Worm (Caenorhabditis elegans): ENCODE measurements around the gene ccep-97.

The ccep-97 gene

ce11 chrV:4775140-4775539 is 43.3 kb downstream of the ccep-97 start:
- TF ChIP-seq Y79H2A.3 (GFP tag; conservative IDR thresholded peaks at IDR 0.05) (no peak), K11D2.4 (GFP tag; IDR thresholded peaks at IDR 0.05) (no peak), F49E8.2 (tag; optimal IDR thresholded peaks at IDR 0.05; ENCODE audit: insufficient read depth) (no peak), Y67H2A.10 (GFP tag; conservative IDR thresholded peaks at IDR 0.05) (no peak), repo-1 (tag; optimal IDR thresholded peaks at IDR 0.05) (no peak), ZK185.1 (tag; optimal IDR thresholded peaks at IDR 0.05; ENCODE audit: poor library complexity, severe bottlenecking) (no peak), efl-1 (GFP tag; optimal IDR thresholded peaks at IDR 0.05) (no peak), cebp-1 (GFP tag; IDR thresholded peaks at IDR 0.05) (no peak), cebp-1 (tag; optimal IDR thresholded peaks at IDR 0.05) (no peak), ceh-91 (GFP tag; IDR thresholded peaks at IDR 0.05) (no peak), zim-3 (tag; optimal IDR thresholded peaks at IDR 0.05) (no peak), zfh-2 (GFP tag; conservative IDR thresholded peaks at IDR 0.05) (no peak), ztf-6 (GFP tag; IDR thresholded peaks at IDR 0.05) (no peak), lin-26 (GFP tag; IDR thresholded peaks at IDR 0.05) (no peak), snpc-1.3 (tag; optimal IDR thresholded peaks at IDR 0.05; ENCODE audit: insufficient read depth) (no peak), Y56A3A.18 (GFP tag; IDR thresholded peaks at IDR 0.05) (no peak), tbx-9 (tag; optimal IDR thresholded peaks at IDR 0.05; ENCODE audit: borderline replicate concordance) (no peak), mes-4 (tag; optimal IDR thresholded peaks at IDR 0.05) (no peak)

- TF ChIP-seq madf-6 (GFP tag; IDR thresholded peaks at IDR 0.05) (no peak), dox-1 (GFP tag; IDR thresholded peaks at IDR 0.05) (0 out of 2 replicates have a peak, but pooled peaks have one; percentile 7), ZK185.1 (tag; optimal IDR thresholded peaks at IDR 0.05; ENCODE audit: poor library complexity, severe bottlenecking) (no peak), him-1 (tag; optimal IDR thresholded peaks at IDR 0.05) (no peak), snpc-1.3 (tag; optimal IDR thresholded peaks at IDR 0.05; ENCODE audit: insufficient read depth) (no peak), rcor-1 (GFP tag; IDR thresholded peaks at IDR 0.05) (no peak), lin-26 (GFP tag; IDR thresholded peaks at IDR 0.05) (no peak), nhr-179 (tag; optimal IDR thresholded peaks at IDR 0.05) (no peak), madf-3 (GFP tag; IDR thresholded peaks at IDR 0.05) (no peak), ztf-6 (GFP tag; IDR thresholded peaks at IDR 0.05) (no peak), hlh-12 (tag; optimal IDR thresholded peaks at IDR 0.05) (no peak), B0019.2 (GFP tag; conservative IDR thresholded peaks at IDR 0.05) (no peak), F57A8.1 (GFP tag; optimal IDR thresholded peaks at IDR 0.05) (no peak), nhr-80 (tag; optimal IDR thresholded peaks at IDR 0.05) (peak; percentile 77), F57C9.4 (tag; optimal IDR thresholded peaks at IDR 0.05) (no peak), bed-1 (GFP tag; IDR thresholded peaks at IDR 0.05) (no peak), lag-1 (GFP tag; IDR thresholded peaks at IDR 0.05) (0 out of 2 replicates have a peak, but pooled peaks have one; percentile 17), nfyb-1 (GFP tag; IDR thresholded peaks at IDR 0.05) (no peak), let-607 (tag; optimal IDR thresholded peaks at IDR 0.05) (no peak), mel-28 (tag; optimal IDR thresholded peaks at IDR 0.05; ENCODE audit: borderline replicate concordance) (no peak), attf-3 (GFP tag; conservative IDR thresholded peaks at IDR 0.05) (no peak)
These were observed 48.0 kb downstream of the ccep-97 start, which contains the start of gene elt-7 for ce11 chrV:4770408-4770947. elt-7 (plus strand) TSS chrV:4770670.

ce11 chrV:4769633-4770032 is 48.8 kb downstream of the ccep-97 start, which contains the start of gene C18G1.9:
C18G1.9 (minus strand) TSS chrV:4769733.
- no peak for TF ChIP-seq attf-3 (GFP tag; conservative IDR thresholded peaks at IDR 0.05)
- TF ChIP-seq him-1 (tag; optimal IDR thresholded peaks at IDR 0.05), result no peak
- TF ChIP-seq nhr-27 (tag; optimal IDR thresholded peaks at IDR 0.05), result no peak
- TF ChIP-seq gei-17 (GFP tag; optimal IDR thresholded peaks at IDR 0.05), result no peak
- TF ChIP-seq let-526 (GFP tag; IDR thresholded peaks at IDR 0.05), result no peak
- TF ChIP-seq F57C9.4 (tag; optimal IDR thresholded peaks at IDR 0.05), result no peak
- TF ChIP-seq egl-44 (GFP tag; IDR thresholded peaks at IDR 0.05), result no peak
- no peak for TF ChIP-seq nhr-120 (GFP tag; IDR thresholded peaks at IDR 0.05)
- no peak for TF ChIP-seq dpff-1 (tag; optimal IDR thresholded peaks at IDR 0.05)
- no peak for TF ChIP-seq ZK185.1 (tag; optimal IDR thresholded peaks at IDR 0.05; ENCODE audit: poor library complexity, severe bottlenecking)
- TF ChIP-seq die-1 (tag; optimal IDR thresholded peaks at IDR 0.05), result no peak
- no peak for TF ChIP-seq cebp-1 (GFP tag; IDR thresholded peaks at IDR 0.05)
- no peak for TF ChIP-seq cebp-1 (tag; optimal IDR thresholded peaks at IDR 0.05)
- no peak for TF ChIP-seq B0019.2 (GFP tag; conservative IDR thresholded peaks at IDR 0.05)
- no peak for TF ChIP-seq snpc-1.1 (tag; optimal IDR thresholded peaks at IDR 0.05; ENCODE audit: insufficient read depth)
- TF ChIP-seq nhr-90 (tag; optimal IDR thresholded peaks at IDR 0.05), result no peak

All from whole organism, young adult.